Worm (Caenorhabditis elegans) whole organism, L2 larva: Measurements from ENCODE around the gene zipt-3.

Source experiments
- R02D3.7 ChIP-seq: fragments of 150-350 bp; optimal IDR thresholded peaks from 2 replicates; lab custom pipeline; 2014; ENCODE audit warnings: missing biosample characterization, missing genetic modification characterization
- aly-2 ChIP-seq: fragments of 150-350 bp; optimal IDR thresholded peaks from 2 replicates; lab custom pipeline; 2014; ENCODE audit warnings: missing biosample characterization, missing genetic modification characterization
- crh-2 ChIP-seq: sonication (generic microtip); optimal IDR thresholded peaks from 2 replicates; lab custom pipeline; 2017; ENCODE audit warnings: missing biosample characterization, missing genetic modification characterization
- dmd-4 ChIP-seq: sonication (generic microtip); optimal IDR thresholded peaks from 2 replicates; lab custom pipeline; 2017; ENCODE audit warnings: missing biosample characterization, missing genetic modification characterization
- elt-3 ChIP-seq: sonication (generic microtip); optimal IDR thresholded peaks from 2 replicates; lab custom pipeline; 2017; ENCODE audit warnings: missing biosample characterization, missing genetic modification characterization
- fos-1 ChIP-seq: fragments of 150-350 bp; optimal IDR thresholded peaks from 2 replicates; lab custom pipeline; 2014; ENCODE audit warnings: missing biosample characterization, missing genetic modification characterization
- mab-5 ChIP-seq: fragments of 150-350 bp; optimal IDR thresholded peaks from 2 replicates; lab custom pipeline; 2014; ENCODE audit warnings: missing biosample characterization, missing genetic modification characterization
- mdl-1 ChIP-seq, 2 experiments: fragments of 150-350 bp in 1 of 2; sonication (generic microtip) in 1 of 2; optimal IDR thresholded peaks; 2 replicates each; lab custom pipeline; 2017; ENCODE audit warnings: missing biosample characterization in 2 of 2, missing genetic modification characterization in 2 of 2
- nhr-11 ChIP-seq: fragments of 150-350 bp; optimal IDR thresholded peaks from 2 replicates; lab custom pipeline; 2014; ENCODE audit warnings: missing biosample characterization, missing genetic modification characterization
- nhr-237 ChIP-seq: fragments of 150-350 bp; optimal IDR thresholded peaks from 2 replicates; lab custom pipeline; 2014; ENCODE audit warnings: missing biosample characterization, missing genetic modification characterization
- nhr-77 ChIP-seq: fragments of 150-350 bp; optimal IDR thresholded peaks from 2 replicates; lab custom pipeline; 2014; ENCODE audit warnings: missing biosample characterization, missing genetic modification characterization
- snpc-4 ChIP-seq: fragments of 150-350 bp; optimal IDR thresholded peaks from 2 replicates; lab custom pipeline; 2014; ENCODE audit warnings: missing biosample characterization, missing genetic modification characterization
- zag-1 ChIP-seq: fragments of 150-350 bp; optimal IDR thresholded peaks from 2 replicates; lab custom pipeline; 2014; ENCODE audit warnings: missing biosample characterization, missing genetic modification characterization

DNA sequence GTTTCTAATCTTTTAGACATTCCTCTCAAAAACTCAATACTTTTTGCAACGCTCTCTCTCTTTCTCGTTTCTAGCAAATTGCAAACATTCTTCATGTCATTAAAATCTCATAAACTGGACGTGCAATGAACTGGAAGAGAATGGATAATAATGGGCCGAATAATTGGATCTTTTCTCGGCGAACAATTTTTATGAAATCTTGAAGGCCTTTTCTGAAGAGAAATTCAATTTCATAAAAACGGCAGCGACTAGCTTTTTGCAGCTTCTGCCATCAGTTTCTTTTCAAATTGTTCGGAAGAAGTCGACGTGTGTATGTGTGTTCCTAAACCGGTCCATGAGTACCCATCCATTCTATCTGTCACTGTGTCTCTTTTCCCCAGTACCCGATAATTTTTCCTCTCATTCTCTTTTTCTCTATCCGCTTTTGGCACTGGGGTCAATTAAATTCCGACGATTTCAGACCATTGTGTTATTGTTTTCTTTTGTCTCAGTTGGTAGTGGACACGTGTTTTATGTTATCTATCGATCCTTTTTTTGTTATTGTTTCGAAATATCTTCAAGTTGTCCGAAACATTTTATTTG lies 15.2 kb upstream of the zipt-3 start:
- TF ChIP-seq R02D3.7 (tag; lab: Kevin White, UChicago): no peak
- no peak for TF ChIP-seq nhr-11 (tag; lab: Kevin White, UChicago)
- no peak for TF ChIP-seq mab-5 (tag; lab: Kevin White, UChicago)
- TF ChIP-seq crh-2: no peak
- TF ChIP-seq snpc-4 (tag; lab: Kevin White, UChicago): no peak
- no peak for TF ChIP-seq aly-2
- no peak for TF ChIP-seq fos-1 (tag; lab: Kevin White, UChicago)
- TF ChIP-seq nhr-77 (tag; lab: Kevin White, UChicago): no peak
- no peak for TF ChIP-seq dmd-4 (tag; lab: Kevin White, UChicago)
- no peak for TF ChIP-seq nhr-237 (tag; lab: Kevin White, UChicago)
- no peak for TF ChIP-seq zag-1
- TF ChIP-seq elt-3 (tag; lab: Kevin White, UChicago): no peak
- no peak for TF ChIP-seq mdl-1 (tag; optimal IDR thresholded peaks at IDR 0.05; lab: Kevin White, UChicago)
